Fruit fly (Drosophila melanogaster) whole organism, embryonic: ENCODE data around the gene Atg18b.

Experiments used
- Awh ChIP-seq: fragments of 200-800 bp; sonication (Bioruptor generic); IDR thresholded peaks from 2 replicates; pipeline ENCODE4, ENCODE4 v1.3.6; 2022; ENCODE audit warnings: missing biosample characterization, missing genetic modification characterization
- Bteb2 ChIP-seq: fragments of 200-800 bp; sonication (Bioruptor generic); optimal IDR thresholded peaks from 2 replicates; lab custom pipeline; 2016; ENCODE audit warnings: missing biosample characterization, missing genetic modification characterization
- CG10431 ChIP-seq: fragments of 200-800 bp; sonication (Bioruptor generic); optimal IDR thresholded peaks from 3 replicates; lab custom pipeline; 2018; ENCODE audit warnings: missing biosample characterization, mild to moderate bottlenecking, missing genetic modification characterization
- CG11398 ChIP-seq: fragments of 200-800 bp; sonication (Bioruptor generic); optimal IDR thresholded peaks from 2 replicates; lab custom pipeline; 2016; ENCODE audit warnings: missing biosample characterization, missing genetic modification characterization
- CG11456 ChIP-seq: fragments of 200-800 bp; sonication (Bioruptor generic); IDR thresholded peaks from 3 replicates; pipeline ENCODE4 v1.3.6; 2022; ENCODE audit warnings: missing biosample characterization, missing genetic modification characterization
- CG12104 ChIP-seq: fragments of 200-800 bp; sonication (Bioruptor generic); optimal IDR thresholded peaks from 3 replicates; lab custom pipeline; 2016; ENCODE audit warnings: missing biosample characterization, missing genetic modification characterization
- CG1647 ChIP-seq: fragments of 200-800 bp; sonication (Bioruptor generic); optimal IDR thresholded peaks from 3 replicates; lab custom pipeline; 2016; ENCODE audit warnings: missing biosample characterization, missing genetic modification characterization
- CG16815 ChIP-seq: fragments of 200-800 bp; sonication (Bioruptor generic); optimal IDR thresholded peaks from 3 replicates; lab custom pipeline; 2017; ENCODE audit warnings: missing biosample characterization, mild to moderate bottlenecking, missing genetic modification characterization
- CG18764 ChIP-seq: fragments of 200-800 bp; sonication (Bioruptor generic); optimal IDR thresholded peaks from 3 replicates; lab custom pipeline; 2016; ENCODE audit warnings: missing biosample characterization, missing genetic modification characterization
- CG2202 ChIP-seq: fragments of 200-800 bp; sonication (Bioruptor generic); optimal IDR thresholded peaks from 2 replicates; lab custom pipeline; 2018; ENCODE audit warnings: missing biosample characterization, mild to moderate bottlenecking, missing genetic modification characterization
- CG3726 ChIP-seq: fragments of 200-800 bp; sonication (Bioruptor generic); IDR thresholded peaks from 3 replicates; pipeline ENCODE4, ENCODE4 v1.3.6; 2022; ENCODE audit warnings: missing biosample characterization, missing genetic modification characterization
- CG4617 ChIP-seq: fragments of 200-800 bp; sonication (Bioruptor generic); optimal IDR thresholded peaks from 3 replicates; lab custom pipeline; 2016; ENCODE audit warnings: missing biosample characterization, missing genetic modification characterization, borderline replicate concordance
- CG6813 ChIP-seq: fragments of 200-800 bp; sonication (Bioruptor generic); optimal IDR thresholded peaks from 2 replicates; lab custom pipeline; 2017; ENCODE audit warnings: missing biosample characterization, missing genetic modification characterization, mild to moderate bottlenecking, moderate library complexity, missing genetic modification reagents
- HHEX ChIP-seq: fragments of 200-800 bp; sonication (Bioruptor generic); optimal IDR thresholded peaks from 3 replicates; lab custom pipeline; 2017; ENCODE audit warnings: missing biosample characterization, mild to moderate bottlenecking, missing genetic modification characterization, missing genetic modification reagents
- HmgZ ChIP-seq: fragments of 200-800 bp; sonication (Bioruptor generic); optimal IDR thresholded peaks from 2 replicates; lab custom pipeline; 2018; ENCODE audit warnings: missing biosample characterization, mild to moderate bottlenecking, missing genetic modification characterization
- Hr78 ChIP-seq, 2 experiments: fragments of 200-800 bp in 1 of 2; fragments of >200 bp in 1 of 2; sonication (Bioruptor generic) in 1 of 2; optimal IDR thresholded peaks; 2 replicates each; lab custom pipeline; 2017 to 2019; ENCODE audit warnings: missing biosample characterization in 2 of 2, missing genetic modification characterization in 2 of 2, mild to moderate bottlenecking in 1 of 2, moderate library complexity in 1 of 2
- Max ChIP-seq: fragments of 200-800 bp; sonication (Bioruptor generic); optimal IDR thresholded peaks from 2 replicates; lab custom pipeline; 2016; ENCODE audit warnings: missing biosample characterization, mild to moderate bottlenecking, missing genetic modification characterization
- NK7.1 ChIP-seq: fragments of 200-800 bp; sonication (Bioruptor generic); optimal IDR thresholded peaks from 3 replicates; lab custom pipeline; 2016; ENCODE audit warnings: missing biosample characterization, missing genetic modification characterization
- Nf-YC ChIP-seq: fragments of 200-800 bp; optimal IDR thresholded peaks from 3 replicates; lab custom pipeline; 2019; ENCODE audit warnings: missing biosample characterization, mild to moderate bottlenecking, missing genetic modification characterization, moderate library complexity
- Sox100B ChIP-seq: fragments of 200-800 bp; sonication (Bioruptor generic); optimal IDR thresholded peaks from 3 replicates; lab custom pipeline; 2018; ENCODE audit warnings: missing biosample characterization, mild to moderate bottlenecking, missing genetic modification characterization
- Xbp1 ChIP-seq: fragments of 200-800 bp; sonication (Bioruptor generic); optimal IDR thresholded peaks from 3 replicates; lab custom pipeline; 2016; ENCODE audit warnings: missing biosample characterization, mild to moderate bottlenecking, missing genetic modification characterization
- ap ChIP-seq: fragments of 200-800 bp; sonication (Bioruptor generic); IDR thresholded peaks from 2 replicates; pipeline ENCODE4 v1.3.6; 2022; ENCODE audit warnings: missing biosample characterization, missing genetic modification characterization
- chm ChIP-seq: fragments of 200-800 bp; sonication (Bioruptor generic); IDR thresholded peaks from 2 replicates; pipeline ENCODE4 v1.3.6; 2022; ENCODE audit warnings: missing biosample characterization, missing genetic modification characterization
- da ChIP-seq: fragments of 200-800 bp; sonication (Bioruptor generic); optimal IDR thresholded peaks from 2 replicates; lab custom pipeline; 2016; ENCODE audit warnings: missing biosample characterization, missing genetic modification characterization
- dan ChIP-seq: fragments of 200-800 bp; sonication (Bioruptor generic); IDR thresholded peaks from 2 replicates; pipeline ENCODE4 v1.3.6; 2022; ENCODE audit warnings: missing biosample characterization, missing genetic modification characterization
- dm ChIP-seq: fragments of 200-800 bp; sonication (Bioruptor generic); optimal IDR thresholded peaks from 3 replicates; lab custom pipeline; 2016; ENCODE audit warnings: missing biosample characterization, missing genetic modification characterization
- dmrt11E ChIP-seq: fragments of 200-800 bp; sonication (Bioruptor generic); optimal IDR thresholded peaks from 3 replicates; lab custom pipeline; 2018; ENCODE audit warnings: missing biosample characterization, mild to moderate bottlenecking, missing genetic modification characterization, moderate library complexity
- fd96Cb ChIP-seq: fragments of 200-800 bp; sonication (Bioruptor generic); optimal IDR thresholded peaks from 2 replicates; lab custom pipeline; 2018; ENCODE audit warnings: missing biosample characterization, mild to moderate bottlenecking, missing genetic modification characterization, moderate library complexity
- fru ChIP-seq: fragments of >200 bp; optimal IDR thresholded peaks from 2 replicates; lab custom pipeline; 2017
- ftz-f1 ChIP-seq: fragments of 200-800 bp; sonication (Bioruptor generic); optimal IDR thresholded peaks from 2 replicates; lab custom pipeline; 2016; ENCODE audit warnings: missing biosample characterization, missing genetic modification characterization
- grn ChIP-seq: fragments of 200-800 bp; sonication (Bioruptor generic); optimal IDR thresholded peaks from 3 replicates; lab custom pipeline; 2017; ENCODE audit warnings: missing biosample characterization, missing genetic modification characterization
- hkb ChIP-seq, 2 experiments: fragments of 200-800 bp in 1 of 2; fragments of >200 bp in 1 of 2; sonication (Bioruptor generic) in 1 of 2; IDR thresholded peaks in 1 of 2; optimal IDR thresholded peaks in 1 of 2; 2 replicates each; pipeline versions ENCODE4 v1.3.6 to Lab custom; 2017 to 2022; ENCODE audit warnings: missing biosample characterization in 1 of 2, missing genetic modification characterization in 1 of 2
- jumu ChIP-seq: fragments of 200-800 bp; sonication (Bioruptor generic); optimal IDR thresholded peaks from 3 replicates; lab custom pipeline; 2016; ENCODE audit warnings: missing biosample characterization, missing genetic modification characterization
- kah ChIP-seq: fragments of 200-800 bp; sonication (Bioruptor generic); optimal IDR thresholded peaks from 2 replicates; lab custom pipeline; 2018; ENCODE audit warnings: missing biosample characterization, mild to moderate bottlenecking, missing genetic modification characterization
- knrl ChIP-seq: fragments of 200-800 bp; sonication (Bioruptor generic); IDR thresholded peaks from 3 replicates; pipeline ENCODE4 v1.3.6; 2022; ENCODE audit warnings: missing biosample characterization, missing genetic modification characterization; ENCODE audit not compliant: partially characterized antibody
- lab ChIP-seq: fragments of 200-800 bp; sonication (Bioruptor generic); optimal IDR thresholded peaks from 3 replicates; lab custom pipeline; 2017; ENCODE audit warnings: missing biosample characterization, missing genetic modification characterization, mild to moderate bottlenecking, moderate library complexity, missing genetic modification reagents
- lbe ChIP-seq: fragments of 200-800 bp; sonication (Bioruptor generic); optimal IDR thresholded peaks from 2 replicates; lab custom pipeline; 2016; ENCODE audit warnings: missing biosample characterization, mild to moderate bottlenecking, missing genetic modification characterization
- lov ChIP-seq, 2 experiments: fragments of 200-800 bp in 1 of 2; fragments of >200 bp in 1 of 2; sonication (Bioruptor generic) in 1 of 2; IDR thresholded peaks in 1 of 2; optimal IDR thresholded peaks in 1 of 2; 2 replicates in 1 of 2; 3 replicates in 1 of 2; pipeline versions ENCODE4 v1.3.6 to Lab custom; 2017 to 2022; ENCODE audit warnings: missing biosample characterization in 1 of 2, missing genetic modification characterization in 1 of 2
- luna ChIP-seq: fragments of 200-800 bp; sonication (Bioruptor generic); optimal IDR thresholded peaks from 2 replicates; lab custom pipeline; 2016; ENCODE audit warnings: missing biosample characterization, missing genetic modification characterization
- oc ChIP-seq: fragments of 200-800 bp; sonication (Bioruptor generic); optimal IDR thresholded peaks from 2 replicates; lab custom pipeline; 2018; ENCODE audit warnings: missing biosample characterization, mild to moderate bottlenecking, missing genetic modification characterization, moderate library complexity
- odd ChIP-seq: fragments of 200-800 bp; sonication (Bioruptor generic); optimal IDR thresholded peaks from 2 replicates; lab custom pipeline; 2017; ENCODE audit warnings: missing biosample characterization, mild to moderate bottlenecking, missing genetic modification characterization
- org-1 ChIP-seq: fragments of 200-800 bp; sonication (Bioruptor generic); optimal IDR thresholded peaks from 2 replicates; lab custom pipeline; 2017; ENCODE audit warnings: missing biosample characterization, missing genetic modification characterization
- repo ChIP-seq: fragments of 200-800 bp; sonication (Bioruptor generic); optimal IDR thresholded peaks from 2 replicates; lab custom pipeline; 2016; ENCODE audit warnings: missing biosample characterization, missing genetic modification characterization
- row ChIP-seq: fragments of 200-800 bp; sonication (Bioruptor generic); IDR thresholded peaks from 3 replicates; pipeline ENCODE4 v1.3.6; 2022; ENCODE audit warnings: missing biosample characterization, missing genetic modification characterization
- sna ChIP-seq: fragments of 200-800 bp; sonication (Bioruptor generic); IDR thresholded peaks from 2 replicates; pipeline ENCODE4 v1.3.6; 2022; ENCODE audit warnings: missing biosample characterization, missing genetic modification characterization; ENCODE audit not compliant: partially characterized antibody
- tin ChIP-seq: fragments of 200-800 bp; sonication (Bioruptor generic); optimal IDR thresholded peaks from 3 replicates; lab custom pipeline; 2016; ENCODE audit warnings: missing biosample characterization, missing genetic modification characterization
- unpg ChIP-seq: fragments of 200-800 bp; sonication (Bioruptor generic); optimal IDR thresholded peaks from 3 replicates; lab custom pipeline; 2018; ENCODE audit warnings: missing biosample characterization, mild to moderate bottlenecking, missing genetic modification characterization, moderate library complexity
- vvl ChIP-seq: fragments of 200-800 bp; sonication (Bioruptor generic); IDR thresholded peaks from 2 replicates; pipeline ENCODE4 v1.3.6; 2022; ENCODE audit warnings: missing biosample characterization, missing genetic modification characterization
- wek ChIP-seq: fragments of 200-800 bp; sonication (Bioruptor generic); optimal IDR thresholded peaks from 3 replicates; lab custom pipeline; 2018; ENCODE audit warnings: missing biosample characterization, mild to moderate bottlenecking, missing genetic modification characterization, moderate library complexity

Atg18b gene

dm6 chr2L:21218240-21218911 is 2.0 kb downstream of the Atg18b start, which contains the start of gene CG8679 (continued):
- no peak for TF ChIP-seq fru
- no peak for TF ChIP-seq grn (GFP tag; lab: Kevin White, UChicago)
- TF ChIP-seq knrl (GFP tag; lab: Robert Waterston, UW), result peak; percentile 46
- TF ChIP-seq CG18764 (GFP tag; lab: Kevin White, UChicago), result no peak
- TF ChIP-seq tin (GFP tag; lab: Kevin White, UChicago), result no peak
- TF ChIP-seq odd (GFP tag; lab: Kevin White, UChicago), result peak; percentile 23
- no peak for TF ChIP-seq HHEX (GFP tag; lab: Kevin White, UChicago)
- 0 out of 2 replicates have a peak, but pooled peaks have one; percentile 26 for TF ChIP-seq chm (GFP tag; lab: Robert Waterston, UW)
- TF ChIP-seq ftz-f1, result peak; percentile 97
- no peak for TF ChIP-seq CG1647
- peak; percentile 40 for TF ChIP-seq org-1 (GFP tag; lab: Kevin White, UChicago)
- TF ChIP-seq Nf-YC (tag; lab: Kevin White, UChicago), result peak; percentile 34
- TF ChIP-seq CG4617 (GFP tag; lab: Kevin White, UChicago), result peak; percentile 8
- TF ChIP-seq fd96Cb (tag; lab: Kevin White, UChicago), result no peak
- TF ChIP-seq repo (GFP tag; lab: Kevin White, UChicago), result no peak
- TF ChIP-seq lov (optimal IDR thresholded peaks at IDR 0.05; lab: Kevin White, UChicago), result no peak
- no peak for TF ChIP-seq lov (GFP tag; IDR thresholded peaks at IDR 0.05; lab: Robert Waterston, UW)
- TF ChIP-seq kah, result no peak
- peak; percentile 56 for TF ChIP-seq CG6813 (GFP tag; lab: Kevin White, UChicago)
- TF ChIP-seq NK7.1 (GFP tag; lab: Kevin White, UChicago), result no peak
- no peak for TF ChIP-seq Sox100B (GFP tag; lab: Kevin White, UChicago)
- TF ChIP-seq wek (GFP tag; lab: Kevin White, UChicago), result no peak
- no peak for TF ChIP-seq dmrt11E (tag; lab: Kevin White, UChicago)
- TF ChIP-seq ap (GFP tag; lab: Robert Waterston, UW), result no peak
- peak; percentile 40; the same call in 2 of the 3 replicates for TF ChIP-seq row (GFP tag; lab: Robert Waterston, UW)
- TF ChIP-seq lab (GFP tag; lab: Kevin White, UChicago), result peak; percentile 27
- peak; percentile 31 for TF ChIP-seq CG11398
- 0 out of 2 replicates have a peak, but pooled peaks have one; percentile 12 for TF ChIP-seq vvl (GFP tag; lab: Robert Waterston, UW)
- TF ChIP-seq lbe (GFP tag; lab: Kevin White, UChicago), result no peak
- TF ChIP-seq sna (GFP tag; lab: Robert Waterston, UW), result no peak
- no peak for TF ChIP-seq CG16815 (GFP tag; lab: Kevin White, UChicago)
- TF ChIP-seq unpg (GFP tag; lab: Kevin White, UChicago), result no peak
- peak; percentile 18 for TF ChIP-seq jumu (GFP tag; lab: Kevin White, UChicago)
- TF ChIP-seq Xbp1, result no peak
- TF ChIP-seq CG2202, result no peak
- TF ChIP-seq CG3726, result no peak
- TF ChIP-seq da (GFP tag; lab: Kevin White, UChicago), result no peak
- no peak for TF ChIP-seq oc
- TF ChIP-seq Awh (GFP tag; lab: Robert Waterston, UW), result no peak
- no peak for TF ChIP-seq CG10431
- no peak for TF ChIP-seq Max (GFP tag; lab: Kevin White, UChicago)
- peak; percentile 45 for TF ChIP-seq dm (GFP tag; lab: Kevin White, UChicago)
- no peak for TF ChIP-seq CG12104 (GFP tag; lab: Kevin White, UChicago)
- TF ChIP-seq HmgZ (tag; lab: Kevin White, UChicago), result peak; percentile 60
- TF ChIP-seq Hr78 (GFP tag; optimal IDR thresholded peaks at IDR 0.05; lab: Kevin White, UChicago), result no peak
- no peak for TF ChIP-seq Bteb2 (GFP tag; lab: Kevin White, UChicago)
- no peak for TF ChIP-seq hkb (optimal IDR thresholded peaks at IDR 0.05; lab: Kevin White, UChicago)
- peak; percentile 21; the same call in 1 of the 2 replicates for TF ChIP-seq hkb (GFP tag; IDR thresholded peaks at IDR 0.05; lab: Robert Waterston, UW)
- no peak for TF ChIP-seq luna
- TF ChIP-seq dan (GFP tag; lab: Robert Waterston, UW), result no peak
- TF ChIP-seq CG11456 (GFP tag; lab: Robert Waterston, UW), result no peak
